Worm (Caenorhabditis elegans) whole organism, late embryonic: ENCODE measurements around the gene kin-4.

ENCODE experiments used
- K09A11.1 ChIP-seq: sonication (generic microtip); optimal IDR thresholded peaks from 2 replicates; lab custom pipeline; 2017; ENCODE audit warnings: antibody characterized with exemption, mild to moderate bottlenecking, missing genetic modification characterization, missing compliant biosample characterization; ENCODE audit not compliant: insufficient read depth
- ama-1 ChIP-seq: fragments of 150-350 bp; optimal IDR thresholded peaks from 2 replicates; lab custom pipeline; 2014
- ceh-14 ChIP-seq: sonication (generic microtip); optimal IDR thresholded peaks from 2 replicates; lab custom pipeline; 2016; ENCODE audit warnings: missing genotype, missing genetic modification characterization, missing compliant biosample characterization
- ceh-34 ChIP-seq: sonication (generic microtip); optimal IDR thresholded peaks from 2 replicates; lab custom pipeline; 2016; ENCODE audit warnings: mild to moderate bottlenecking, missing genetic modification characterization, missing compliant biosample characterization
- elt-2 ChIP-seq: sonication (generic microtip); optimal IDR thresholded peaks from 2 replicates; lab custom pipeline; 2016; ENCODE audit warnings: missing genetic modification reagents, missing genetic modification characterization, missing compliant biosample characterization
- nhr-11 ChIP-seq: fragments of 150-350 bp; optimal IDR thresholded peaks from 2 replicates; lab custom pipeline; 2014; ENCODE audit warnings: missing biosample characterization, missing genetic modification characterization
- pqm-1 ChIP-seq: sonication (generic microtip); optimal IDR thresholded peaks from 2 replicates; lab custom pipeline; 2016; ENCODE audit warnings: missing genetic modification characterization, missing compliant biosample characterization
- ref-2 ChIP-seq: sonication (generic microtip); optimal IDR thresholded peaks from 2 replicates; lab custom pipeline; 2016; ENCODE audit warnings: missing genetic modification characterization, missing compliant biosample characterization
- sox-2 ChIP-seq: fragments of 200-800 bp; sonication (Bioruptor generic); IDR thresholded peaks from 2 replicates; pipeline ENCODE4 v1.3.6; 2022; ENCODE audit warnings: missing genetic modification reagents, missing genetic modification characterization, missing compliant biosample characterization
- tbx-7 ChIP-seq: sonication (generic microtip); optimal IDR thresholded peaks from 2 replicates; lab custom pipeline; 2016; ENCODE audit warnings: missing genotype, missing genetic modification characterization, missing compliant biosample characterization
- unc-42 ChIP-seq: sonication (generic microtip); optimal IDR thresholded peaks from 2 replicates; lab custom pipeline; 2016; ENCODE audit warnings: missing genotype, missing genetic modification characterization, missing compliant biosample characterization
- unc-86 ChIP-seq: sonication (generic microtip); optimal IDR thresholded peaks from 2 replicates; lab custom pipeline; 2016; ENCODE audit warnings: missing genetic modification characterization, missing compliant biosample characterization

ce11 chrIV:11475080-11475479 lies 49.5 kb downstream of the kin-4 start:
- TF ChIP-seq ama-1 (lab: Kevin White, UChicago), result no peak
- TF ChIP-seq K09A11.1 (tag; lab: Kevin White, UChicago), result no peak
- TF ChIP-seq ceh-14 (tag; lab: Kevin White, UChicago), result no peak
- TF ChIP-seq tbx-7 (tag; lab: Kevin White, UChicago), result no peak
- no peak for TF ChIP-seq elt-2 (tag; lab: Kevin White, UChicago)
- no peak for TF ChIP-seq unc-42 (tag; lab: Kevin White, UChicago)
- TF ChIP-seq ref-2 (tag; lab: Kevin White, UChicago), result no peak
- no peak for TF ChIP-seq pqm-1 (tag; lab: Kevin White, UChicago)
- TF ChIP-seq nhr-11 (tag; lab: Kevin White, UChicago), result no peak
- no peak for TF ChIP-seq unc-86 (tag; lab: Kevin White, UChicago)
- TF ChIP-seq ceh-34, result no peak
- TF ChIP-seq sox-2 (GFP tag; lab: Robert Waterston, UW), result no peak
